Worm (Caenorhabditis elegans): Measurements from ENCODE around the gene vps-35.

vps-35 gene

ce11 chrII:5945818-5946217 is 38.2 kb downstream of the vps-35 start:
- TF ChIP-seq W03F9.2 (tag; optimal IDR thresholded peaks at IDR 0.05): no peak
- no peak for TF ChIP-seq him-1 (tag; optimal IDR thresholded peaks at IDR 0.05)
- no peak for TF ChIP-seq dao-5 (tag; optimal IDR thresholded peaks at IDR 0.05)

DNA sequence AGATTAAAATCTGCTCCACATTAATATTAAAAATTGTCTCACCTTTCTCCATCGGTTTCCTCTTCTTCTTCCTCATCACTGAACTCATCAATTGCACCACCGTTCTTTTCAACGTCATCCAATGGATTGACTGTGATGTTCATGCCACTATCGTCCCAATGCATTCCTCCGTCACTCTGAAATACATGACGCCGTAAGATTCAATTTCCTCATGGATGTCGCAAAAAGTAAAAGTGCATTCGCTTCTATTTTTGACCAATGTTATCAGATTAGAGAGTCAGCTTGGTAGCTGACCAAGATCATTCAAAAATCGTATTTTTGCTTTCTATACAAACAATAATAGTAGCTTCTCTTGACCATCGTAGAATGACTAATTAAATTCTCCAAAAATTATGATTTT is 38.8 kb downstream of the vps-35 start:
- no peak for TF ChIP-seq dao-5 (tag; optimal IDR thresholded peaks at IDR 0.05)
- TF ChIP-seq W03F9.2 (tag; optimal IDR thresholded peaks at IDR 0.05): no peak
- no peak for TF ChIP-seq him-1 (tag; optimal IDR thresholded peaks at IDR 0.05)

ce11 chrII:5948681-5949080 is 41.1 kb downstream of the vps-35 start:
- TF ChIP-seq dao-5 (tag; optimal IDR thresholded peaks at IDR 0.05) (no peak), him-1 (tag; optimal IDR thresholded peaks at IDR 0.05) (no peak), W03F9.2 (tag; optimal IDR thresholded peaks at IDR 0.05) (no peak)

- TF ChIP-seq dao-5 (tag; optimal IDR thresholded peaks at IDR 0.05) (no peak), him-1 (tag; optimal IDR thresholded peaks at IDR 0.05) (no peak)
These were observed 43.0 kb downstream of the vps-35 start for ce11 chrII:5950657-5951056.

- TF ChIP-seq him-1 (tag; optimal IDR thresholded peaks at IDR 0.05): no peak
- no peak for TF ChIP-seq W03F9.2 (tag; optimal IDR thresholded peaks at IDR 0.05)
- TF ChIP-seq dao-5 (tag; optimal IDR thresholded peaks at IDR 0.05): no peak
These were observed 44.1 kb downstream of the vps-35 start for ce11 chrII:5951745-5952144.

DNA sequence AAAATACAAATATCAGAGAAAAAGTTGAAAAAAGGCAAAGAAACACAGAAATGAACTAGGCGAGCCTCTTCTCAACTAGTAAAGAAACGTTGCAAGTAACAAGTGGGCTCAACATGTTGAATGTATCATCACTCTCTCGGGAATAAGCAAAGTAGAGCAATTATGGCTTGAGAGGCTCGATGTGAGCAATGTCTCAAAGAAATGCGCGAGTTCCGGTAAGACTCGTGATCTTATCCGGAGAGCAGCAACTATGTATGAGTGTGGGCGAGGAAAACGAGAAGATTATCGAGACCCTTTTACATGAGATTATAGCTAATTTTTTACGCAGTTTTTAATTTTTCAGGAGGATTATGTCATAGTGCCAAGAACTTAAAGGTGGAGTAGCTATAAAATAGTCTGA is 44.6 kb downstream of the vps-35 start:
- TF ChIP-seq W03F9.2 (tag; optimal IDR thresholded peaks at IDR 0.05) (no peak), him-1 (tag; optimal IDR thresholded peaks at IDR 0.05) (no peak), dao-5 (tag; optimal IDR thresholded peaks at IDR 0.05) (no peak)

- TF ChIP-seq him-1 (tag; optimal IDR thresholded peaks at IDR 0.05) (peak; percentile 6), W03F9.2 (tag; optimal IDR thresholded peaks at IDR 0.05) (no peak), dao-5 (tag; optimal IDR thresholded peaks at IDR 0.05) (no peak)
These were observed 48.1 kb downstream of the vps-35 start for ce11 chrII:5955638-5956167.

DNA sequence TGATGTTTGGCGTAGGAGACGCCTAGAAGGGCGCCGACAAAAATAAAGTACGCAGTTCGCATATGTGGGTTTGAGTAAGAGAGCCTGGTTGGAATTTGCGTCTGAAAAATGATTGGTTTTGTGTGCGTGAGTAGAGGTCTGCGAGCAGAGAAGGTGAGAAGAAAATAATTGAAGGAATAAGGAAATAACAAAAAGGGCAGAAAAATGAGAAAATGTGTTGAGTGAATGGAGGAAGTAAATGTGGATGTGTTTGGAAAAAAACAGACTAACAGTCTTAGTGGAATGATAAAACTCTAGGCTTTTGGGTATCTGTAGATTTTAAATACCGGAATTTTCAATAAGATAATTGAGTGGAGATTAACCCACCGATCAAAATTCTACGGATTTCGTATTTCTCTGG is 49.0 kb downstream of the vps-35 start, which contains the start of gene casy-1:
casy-1 (minus strand) TSS at position 101 of the 400 bp plus-strand sequence.
- TF ChIP-seq W03F9.2 (tag; optimal IDR thresholded peaks at IDR 0.05) (no peak), him-1 (tag; optimal IDR thresholded peaks at IDR 0.05) (no peak), dao-5 (tag; optimal IDR thresholded peaks at IDR 0.05) (no peak)

DNA sequence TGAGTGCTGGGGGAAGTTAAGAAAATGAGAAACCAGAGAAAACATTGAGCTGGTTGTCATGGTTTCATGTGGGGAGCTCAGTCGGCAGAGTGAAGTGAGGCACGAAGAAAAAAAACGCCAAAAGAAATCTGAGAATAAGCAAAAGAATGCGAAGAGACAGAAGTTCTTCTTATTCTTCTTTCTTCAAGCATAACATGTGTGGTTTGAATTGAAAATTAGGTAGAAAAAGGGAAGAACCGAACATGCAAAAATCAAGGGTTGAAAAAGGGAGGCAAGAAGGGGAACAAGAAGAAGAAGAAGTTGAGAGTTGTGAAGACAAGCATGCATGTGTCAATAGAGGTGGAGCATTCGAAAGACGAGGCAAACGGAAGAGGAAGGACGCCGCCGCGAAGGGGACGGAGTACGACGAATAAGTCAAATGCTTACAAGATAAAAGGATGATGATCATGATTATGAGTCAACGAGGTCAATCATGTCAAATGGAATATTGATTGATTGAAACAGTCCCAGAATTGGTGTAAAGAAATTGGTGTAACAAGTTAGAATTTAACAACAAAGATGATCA is 50.3 kb downstream of the vps-35 start:
- TF ChIP-seq W03F9.2 (tag; optimal IDR thresholded peaks at IDR 0.05): no peak
- no peak for TF ChIP-seq him-1 (tag; optimal IDR thresholded peaks at IDR 0.05)

DNA sequence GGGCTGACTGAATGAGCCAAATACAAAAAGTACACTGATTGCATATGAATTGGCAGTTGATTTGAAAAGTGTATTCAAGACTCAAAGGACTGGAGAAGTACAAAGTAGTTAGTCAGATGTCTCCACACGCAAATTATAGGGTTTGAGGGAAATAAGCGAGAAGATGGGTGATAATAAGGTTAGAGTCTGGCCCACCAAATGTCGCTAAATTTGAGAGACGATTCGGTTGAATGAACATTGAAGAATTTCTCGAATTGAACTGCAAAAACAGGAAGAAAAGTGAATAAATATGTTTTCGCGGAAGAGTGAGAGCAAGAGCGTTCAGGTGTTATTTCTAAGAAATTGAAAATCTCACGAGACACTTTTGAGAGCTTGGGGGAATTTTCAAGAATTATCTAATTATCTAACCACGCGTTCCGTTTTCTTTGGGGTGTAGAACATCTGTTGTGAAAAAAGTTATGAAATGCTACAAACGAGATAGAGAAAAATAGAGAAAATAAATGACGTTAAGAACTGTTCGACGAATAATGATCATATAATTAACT is 52.0 kb downstream of the vps-35 start:
- TF ChIP-seq W03F9.2 (tag; optimal IDR thresholded peaks at IDR 0.05) (no peak), dao-5 (tag; optimal IDR thresholded peaks at IDR 0.05) (no peak), him-1 (tag; optimal IDR thresholded peaks at IDR 0.05) (no peak)
